Fruit fly (Drosophila melanogaster) whole organism, adult: ENCODE results near the gene Ccp84Ad.

Source experiments
- CG11617 ChIP-seq: fragments of 200-800 bp; sonication (Bioruptor generic); optimal IDR thresholded peaks from 2 replicates; lab custom pipeline; 2017; ENCODE audit warnings: mild to moderate bottlenecking, missing biosample characterization, missing genetic modification reagents, missing genetic modification characterization
- CG12768 ChIP-seq: fragments of 200-800 bp; sonication (Bioruptor generic); optimal IDR thresholded peaks from 2 replicates; lab custom pipeline; 2017; ENCODE audit warnings: missing biosample characterization, missing genetic modification characterization, mild to moderate bottlenecking, moderate library complexity, missing genetic modification reagents
- CG14711 ChIP-seq: fragments of 200-800 bp; sonication (Bioruptor generic); optimal IDR thresholded peaks from 2 replicates; lab custom pipeline; 2018; ENCODE audit warnings: missing biosample characterization, mild to moderate bottlenecking, missing genetic modification characterization, moderate library complexity
- CG1620 ChIP-seq: fragments of 200-800 bp; sonication (Bioruptor generic); optimal IDR thresholded peaks from 2 replicates; lab custom pipeline; 2016; ENCODE audit warnings: missing biosample characterization, missing genetic modification characterization
- CG33017 ChIP-seq: fragments of 200-800 bp; sonication (Bioruptor generic); optimal IDR thresholded peaks from 2 replicates; lab custom pipeline; 2018; ENCODE audit warnings: missing biosample characterization, mild to moderate bottlenecking, missing genetic modification characterization, moderate library complexity
- CG5204 ChIP-seq: fragments of 200-800 bp; sonication (Bioruptor generic); optimal IDR thresholded peaks from 2 replicates; lab custom pipeline; 2016; ENCODE audit warnings: missing biosample characterization, missing genetic modification characterization
- CG7045 ChIP-seq: fragments of 200-800 bp; sonication (Bioruptor generic); optimal IDR thresholded peaks from 2 replicates; lab custom pipeline; 2017; ENCODE audit warnings: missing biosample characterization, mild to moderate bottlenecking, missing genetic modification characterization
- CG7101 ChIP-seq: fragments of 200-800 bp; sonication (Bioruptor generic); optimal IDR thresholded peaks from 2 replicates; lab custom pipeline; 2018; ENCODE audit warnings: missing biosample characterization, mild to moderate bottlenecking, missing genetic modification characterization, moderate library complexity
- Clk ChIP-seq: fragments of 200-800 bp; sonication (Bioruptor generic); optimal IDR thresholded peaks from 2 replicates; lab custom pipeline; 2017; ENCODE audit warnings: missing biosample characterization, missing genetic modification characterization
- Crg-1 ChIP-seq: fragments of 200-800 bp; sonication (Bioruptor generic); optimal IDR thresholded peaks from 2 replicates; lab custom pipeline; 2016; ENCODE audit warnings: missing biosample characterization, missing genetic modification characterization
- Hr96 ChIP-seq: fragments of 200-800 bp; sonication (Bioruptor generic); optimal IDR thresholded peaks from 2 replicates; lab custom pipeline; 2016; ENCODE audit warnings: missing biosample characterization, missing genetic modification characterization
- Mnt ChIP-seq: fragments of 200-800 bp; sonication (Bioruptor generic); optimal IDR thresholded peaks from 2 replicates; lab custom pipeline; 2016; ENCODE audit warnings: missing biosample characterization, mild to moderate bottlenecking, missing genetic modification characterization
- bab1 ChIP-seq: fragments of 200-800 bp; sonication (Bioruptor generic); optimal IDR thresholded peaks from 3 replicates; lab custom pipeline; 2019; ENCODE audit warnings: missing biosample characterization, mild to moderate bottlenecking, missing genetic modification characterization, moderate library complexity
- cic ChIP-seq: fragments of 200-800 bp; sonication (Bioruptor generic); optimal IDR thresholded peaks from 2 replicates; lab custom pipeline; 2017; ENCODE audit warnings: missing biosample characterization, mild to moderate bottlenecking, missing genetic modification characterization, moderate library complexity
- cnc ChIP-seq, 2 experiments: fragments of >200 bp; optimal IDR thresholded peaks; 2 replicates each; lab custom pipeline; 2017
- kay ChIP-seq: fragments of 200-800 bp; sonication (Bioruptor generic); peaks from one replicate; lab custom pipeline; 2016; ENCODE audit warnings: missing biosample characterization, missing genetic modification characterization, borderline replicate concordance
- ovo ChIP-seq: fragments of 200-800 bp; sonication (Bioruptor generic); optimal IDR thresholded peaks from 2 replicates; lab custom pipeline; 2016; ENCODE audit warnings: missing biosample characterization, missing genetic modification characterization
- pad ChIP-seq: fragments of 200-800 bp; sonication (Bioruptor generic); optimal IDR thresholded peaks from 3 replicates; lab custom pipeline; 2017; ENCODE audit warnings: missing biosample characterization, missing genetic modification characterization, mild to moderate bottlenecking, moderate library complexity, missing genetic modification reagents
- tj ChIP-seq: fragments of 200-800 bp; sonication (Bioruptor generic); optimal IDR thresholded peaks from 3 replicates; lab custom pipeline; 2017; ENCODE audit warnings: missing biosample characterization, mild to moderate bottlenecking, missing genetic modification characterization, moderate library complexity
- toe ChIP-seq: fragments of 200-800 bp; sonication (Bioruptor generic); optimal IDR thresholded peaks from 2 replicates; lab custom pipeline; 2016; ENCODE audit warnings: missing biosample characterization, missing genetic modification characterization

Ccp84Ad gene

DNA sequence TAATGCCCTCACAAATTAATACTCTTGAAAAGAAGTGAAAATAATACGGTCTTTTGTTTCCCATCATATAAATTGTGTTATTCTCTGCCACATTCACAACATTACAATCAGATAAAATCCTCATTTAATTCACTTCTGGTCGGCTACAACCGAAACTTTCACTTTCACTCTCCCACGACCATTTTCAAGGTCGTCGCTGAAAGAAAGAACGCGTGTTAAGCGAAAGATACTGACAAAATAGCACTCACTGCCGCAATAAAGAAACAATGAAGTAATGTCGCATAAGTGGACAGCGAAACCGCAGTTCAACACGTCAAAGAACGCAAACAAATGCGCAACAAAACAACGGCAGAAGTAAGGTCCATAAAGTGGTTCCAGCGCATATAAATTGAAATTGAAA lies 4.4 kb upstream of the Ccp84Ad start:
- TF ChIP-seq pad (GFP tag; lab: Kevin White, UChicago) (no peak), ovo (GFP tag; lab: Kevin White, UChicago) (no peak), tj (no peak), CG1620 (no peak), Crg-1 (no peak), Clk (GFP tag; lab: Kevin White, UChicago) (no peak), cnc (optimal IDR thresholded peaks at IDR 0.05; lab: Kevin White, UChicago) (no peak), CG14711 (tag; lab: Kevin White, UChicago) (no peak), Mnt (GFP tag; lab: Kevin White, UChicago) (no peak), CG11617 (GFP tag; lab: Kevin White, UChicago) (no peak), toe (GFP tag; lab: Kevin White, UChicago) (no peak), Hr96 (no peak), CG7101 (no peak), bab1 (GFP tag; lab: Kevin White, UChicago) (no peak), kay (GFP tag; lab: Kevin White, UChicago) (no peak), CG7045 (GFP tag; lab: Kevin White, UChicago) (no peak), CG12768 (GFP tag; lab: Kevin White, UChicago) (no peak), CG5204 (GFP tag; lab: Kevin White, UChicago) (no peak), cic (no peak)

DNA sequence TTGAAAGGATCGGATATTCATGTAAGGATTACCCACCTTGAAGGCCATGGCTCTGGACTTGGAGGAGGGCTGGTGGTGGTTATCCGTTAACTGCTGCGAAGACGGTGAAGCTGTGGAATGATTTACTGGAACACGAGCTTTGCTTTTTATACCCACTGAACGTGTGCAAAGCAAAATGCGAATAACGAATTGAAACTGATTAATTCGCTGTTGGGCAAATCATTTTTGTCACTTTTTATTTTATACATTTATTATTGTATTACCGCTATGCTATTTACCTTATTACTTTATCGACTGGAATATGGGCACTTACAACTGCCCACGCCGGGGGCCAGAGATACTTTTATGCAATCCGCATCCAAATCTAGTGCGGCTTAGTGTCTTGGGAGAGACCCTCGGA lies 2.4 kb upstream of the Ccp84Ad start, which contains the start of gene Ccp84Af:
TSS of gene Ccp84Af (minus strand) at position 101 of the 400 bp plus-strand sequence.
- TF ChIP-seq cic (no peak), Hr96 (no peak), toe (GFP tag; lab: Kevin White, UChicago) (no peak), Mnt (GFP tag; lab: Kevin White, UChicago) (no peak), CG33017 (tag; lab: Kevin White, UChicago) (no peak), ovo (GFP tag; lab: Kevin White, UChicago) (no peak), tj (no peak), cnc (optimal IDR thresholded peaks at IDR 0.05; lab: Kevin White, UChicago) (no peak), CG1620 (no peak), pad (GFP tag; lab: Kevin White, UChicago) (no peak), CG7101 (no peak), bab1 (GFP tag; lab: Kevin White, UChicago) (no peak), CG12768 (GFP tag; lab: Kevin White, UChicago) (no peak), CG7045 (GFP tag; lab: Kevin White, UChicago) (no peak), CG5204 (GFP tag; lab: Kevin White, UChicago) (no peak)

DNA sequence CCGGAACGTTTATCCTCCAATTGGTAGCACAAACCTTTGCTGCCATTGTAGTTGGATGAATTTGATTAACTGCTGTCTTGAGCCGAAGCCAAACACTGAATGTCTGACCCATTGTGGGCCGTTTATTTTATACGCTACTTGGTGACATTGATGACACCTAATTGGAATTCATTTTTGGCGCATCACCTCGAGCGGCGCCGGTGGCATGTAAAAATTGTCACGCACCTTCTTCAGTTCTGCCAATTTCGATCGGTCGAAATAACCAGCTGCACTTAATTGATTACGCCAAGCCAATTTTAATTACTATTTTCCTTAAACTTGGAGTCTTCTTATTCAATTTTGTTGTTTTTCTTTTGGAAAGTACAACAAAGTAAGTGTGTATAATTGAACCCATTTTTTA lies 874 bp upstream of the Ccp84Ad start, which contains the start of gene Ccp84Ae:
TSS of gene Ccp84Ae (minus strand) at position 101 of the 400 bp plus-strand sequence.
- TF ChIP-seq tj (no peak), ovo (GFP tag; lab: Kevin White, UChicago) (no peak), cnc (optimal IDR thresholded peaks at IDR 0.05; lab: Kevin White, UChicago) (no peak), CG33017 (tag; lab: Kevin White, UChicago) (no peak), kay (GFP tag; lab: Kevin White, UChicago) (no peak), CG14711 (tag; lab: Kevin White, UChicago) (no peak), pad (GFP tag; lab: Kevin White, UChicago) (no peak), CG5204 (GFP tag; lab: Kevin White, UChicago) (no peak), Mnt (GFP tag; lab: Kevin White, UChicago) (no peak), CG1620 (no peak), Clk (GFP tag; lab: Kevin White, UChicago) (no peak)

DNA sequence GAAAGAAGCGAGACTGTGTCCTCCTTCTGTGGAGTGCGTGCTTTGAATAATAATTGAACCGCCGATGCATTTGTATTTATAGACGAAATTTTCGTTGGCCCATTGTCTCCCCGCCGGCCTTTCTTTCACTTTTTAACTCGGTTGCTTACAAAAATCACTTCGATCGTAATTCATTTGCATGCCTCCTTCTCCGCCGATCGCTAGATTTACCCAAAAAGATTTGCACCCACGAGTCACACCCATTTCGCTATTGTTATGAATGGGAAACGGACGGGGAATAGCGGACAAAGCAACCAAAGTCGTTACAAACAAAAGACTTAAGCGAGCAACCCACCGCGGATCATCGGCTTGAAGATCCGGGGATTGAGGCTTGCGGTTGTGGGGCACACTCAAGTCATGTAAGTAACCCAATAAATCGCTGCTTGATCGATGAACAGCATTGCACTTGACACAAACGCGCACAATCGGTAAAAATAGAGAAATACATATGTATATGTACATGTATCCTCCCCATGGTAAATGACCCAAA lies 3.8 kb downstream of the Ccp84Ad start, which contains the start of gene Ccp84Ac:
TSS of gene Ccp84Ac (minus strand) at position 51 of the 529 bp plus-strand sequence.
- TF ChIP-seq bab1 (GFP tag; lab: Kevin White, UChicago) (no peak), CG5204 (GFP tag; lab: Kevin White, UChicago) (no peak), CG11617 (GFP tag; lab: Kevin White, UChicago) (no peak), toe (GFP tag; lab: Kevin White, UChicago) (no peak), tj (no peak), kay (GFP tag; lab: Kevin White, UChicago) (no peak), Clk (GFP tag; lab: Kevin White, UChicago) (no peak), CG7101 (no peak), cic (no peak), CG14711 (tag; lab: Kevin White, UChicago) (no peak), CG33017 (tag; lab: Kevin White, UChicago) (no peak), ovo (GFP tag; lab: Kevin White, UChicago) (no peak)

DNA sequence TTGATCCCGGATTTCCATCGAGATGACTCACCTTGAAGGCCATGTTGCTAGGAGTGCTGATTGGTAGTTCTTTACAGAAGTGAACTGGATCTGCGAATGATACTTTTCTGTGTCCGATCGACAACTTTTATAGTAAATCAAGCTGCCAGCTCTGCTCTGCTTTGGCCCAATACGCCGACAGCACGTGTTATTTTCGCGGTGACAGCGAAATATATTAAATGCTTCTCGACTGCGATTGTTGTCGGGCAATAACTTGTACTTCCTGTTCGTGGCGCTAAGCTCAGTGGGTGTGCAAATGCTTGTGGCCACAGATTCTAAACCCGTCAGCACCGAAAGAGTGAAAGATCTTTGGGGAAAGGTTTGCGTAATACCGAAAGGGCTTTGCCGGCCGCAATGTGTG lies 10.2 kb downstream of the Ccp84Ad start, which contains the start of gene Ccp84Ab:
TSS of gene Ccp84Ab (minus strand) at position 101 of the 400 bp plus-strand sequence.
- TF ChIP-seq CG14711 (tag; lab: Kevin White, UChicago) (no peak), tj (no peak), CG5204 (GFP tag; lab: Kevin White, UChicago) (no peak), Clk (GFP tag; lab: Kevin White, UChicago) (no peak), CG11617 (GFP tag; lab: Kevin White, UChicago) (no peak), toe (GFP tag; lab: Kevin White, UChicago) (no peak), CG7045 (GFP tag; lab: Kevin White, UChicago) (no peak), pad (GFP tag; lab: Kevin White, UChicago) (no peak), Hr96 (no peak), CG7101 (no peak), bab1 (GFP tag; lab: Kevin White, UChicago) (no peak), kay (GFP tag; lab: Kevin White, UChicago) (no peak), Crg-1 (no peak)

DNA sequence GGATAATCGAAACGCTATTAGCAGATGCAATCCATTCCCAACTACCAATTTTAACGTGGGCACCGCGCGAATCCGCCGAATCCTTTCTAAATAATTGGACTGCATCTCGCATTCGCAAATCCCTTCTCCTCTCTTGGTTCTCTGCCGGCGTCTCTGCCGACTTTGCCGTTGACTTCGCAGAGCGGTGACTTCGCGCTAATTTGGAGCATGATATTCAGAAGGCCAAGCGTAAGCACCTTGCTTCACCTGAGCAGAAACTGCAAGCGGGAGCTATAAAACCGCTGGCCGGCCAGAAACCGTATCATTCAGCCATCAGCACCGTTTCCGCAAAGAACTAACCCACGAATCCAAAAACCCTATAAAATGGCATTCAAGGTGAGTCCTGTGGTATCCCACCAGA lies 11.3 kb downstream of the Ccp84Ad start, which contains the start of gene Ccp84Aa:
TSS of gene Ccp84Aa (plus strand) at position 301 of the 400 bp plus-strand sequence.
- TF ChIP-seq bab1 (GFP tag; lab: Kevin White, UChicago) (no peak), CG5204 (GFP tag; lab: Kevin White, UChicago) (no peak), CG33017 (tag; lab: Kevin White, UChicago) (no peak)
